Worm (Caenorhabditis elegans) whole organism, late embryonic: ENCODE measurements around the gene mccc-2.

ENCODE experiments used
- T23F11.4 ChIP-seq: fragments of 200-800 bp; sonication (Bioruptor generic); optimal IDR thresholded peaks from 2 replicates; lab custom pipeline; 2018; ENCODE audit warnings: mild to moderate bottlenecking, missing genetic modification characterization, missing compliant biosample characterization
- ceh-18 ChIP-seq: sonication (generic microtip); optimal IDR thresholded peaks from 2 replicates; lab custom pipeline; 2016; ENCODE audit warnings: missing genetic modification characterization, missing compliant biosample characterization
- ceh-30 ChIP-seq: fragments of 150-350 bp; optimal IDR thresholded peaks from 2 replicates; lab custom pipeline; 2014; ENCODE audit warnings: missing biosample characterization, missing genetic modification characterization
- ceh-48 ChIP-seq: sonication (generic microtip); optimal IDR thresholded peaks from 2 replicates; lab custom pipeline; 2016; ENCODE audit warnings: missing genetic modification characterization, inconsistent platforms, missing compliant biosample characterization
- hlh-13 ChIP-seq: fragments of 200-800 bp; sonication (Bioruptor generic); optimal IDR thresholded peaks from 2 replicates; lab custom pipeline; 2018; ENCODE audit warnings: mild to moderate bottlenecking, missing genetic modification characterization, missing compliant biosample characterization
- ztf-16 ChIP-seq: sonication (generic microtip); optimal IDR thresholded peaks from 2 replicates; lab custom pipeline; 2017; ENCODE audit warnings: missing genetic modification characterization, missing compliant biosample characterization

Gene mccc-2

ce11 chrIII:9037658-9038057 lies 51.5 kb downstream of the mccc-2 start, which contains the start of gene R107.9:
Gene R107.9 (plus strand): TSS chrIII:9037958.
- no peak for TF ChIP-seq ceh-18
- TF ChIP-seq ztf-16 (tag; lab: Kevin White, UChicago): no peak
- TF ChIP-seq ceh-48 (tag; lab: Kevin White, UChicago): no peak
- TF ChIP-seq ceh-30 (tag; lab: Kevin White, UChicago): no peak
- no peak for TF ChIP-seq hlh-13 (GFP tag; lab: Kevin White, UChicago)
- TF ChIP-seq T23F11.4 (GFP tag; lab: Kevin White, UChicago): no peak
